Worm (Caenorhabditis elegans) whole organism, L2 larva: ENCODE results near the gene ZK688.10.

Experiments
- F13H6.1 ChIP-seq: sonication (generic microtip); optimal IDR thresholded peaks from 2 replicates; lab custom pipeline; 2016; ENCODE audit warnings: missing genetic modification characterization, missing compliant biosample characterization
- ama-1 ChIP-seq: fragments of 150-350 bp; optimal IDR thresholded peaks from 2 replicates; lab custom pipeline; 2018; ENCODE audit warnings: inconsistent platforms
- ceh-82 ChIP-seq: fragments of 150-350 bp; optimal IDR thresholded peaks from 2 replicates; lab custom pipeline; 2014; ENCODE audit warnings: missing biosample characterization, missing genetic modification characterization
- elt-3 ChIP-seq: sonication (generic microtip); optimal IDR thresholded peaks from 2 replicates; lab custom pipeline; 2017; ENCODE audit warnings: missing biosample characterization, missing genetic modification characterization
- gmeb-1 ChIP-seq: fragments of 150-350 bp; optimal IDR thresholded peaks from 2 replicates; lab custom pipeline; 2014; ENCODE audit warnings: missing biosample characterization, missing genetic modification characterization
- lin-39 ChIP-seq: fragments of 150-350 bp; optimal IDR thresholded peaks from 2 replicates; lab custom pipeline; 2014; ENCODE audit warnings: missing biosample characterization, missing genetic modification reagents, missing genetic modification characterization
- nhr-11 ChIP-seq: fragments of 150-350 bp; optimal IDR thresholded peaks from 2 replicates; lab custom pipeline; 2014; ENCODE audit warnings: missing biosample characterization, missing genetic modification characterization
- nhr-237 ChIP-seq: fragments of 150-350 bp; optimal IDR thresholded peaks from 2 replicates; lab custom pipeline; 2014; ENCODE audit warnings: missing biosample characterization, missing genetic modification characterization
- snpc-4 ChIP-seq: fragments of 150-350 bp; optimal IDR thresholded peaks from 2 replicates; lab custom pipeline; 2014; ENCODE audit warnings: missing biosample characterization, missing genetic modification characterization

DNA sequence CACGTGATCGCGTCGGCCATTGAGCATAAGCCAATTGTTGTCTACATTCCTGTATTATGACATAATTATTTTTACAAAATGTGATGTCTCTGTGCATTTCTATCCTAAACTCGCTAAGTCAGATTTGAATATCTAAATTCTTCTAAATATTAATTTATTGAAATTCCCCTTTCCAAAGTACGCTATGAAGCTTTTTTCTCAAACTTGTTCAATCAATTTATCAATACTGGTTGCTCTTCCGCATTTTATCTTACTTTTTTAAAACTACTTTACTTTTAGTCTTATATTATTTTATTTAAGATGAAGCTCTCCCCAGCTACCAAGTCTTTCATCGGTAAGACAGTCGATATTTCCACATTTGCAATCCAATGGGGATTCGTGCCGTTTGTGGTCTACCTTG lies 37.5 kb downstream of the ZK688.10 start, which contains the start of gene tomm-7:
- TF ChIP-seq elt-3 (tag; lab: Kevin White, UChicago) (no peak), ama-1 (lab: Kevin White, UChicago) (no peak), lin-39 (no peak), gmeb-1 (no peak), ceh-82 (no peak), nhr-237 (no peak), nhr-11 (tag; lab: Kevin White, UChicago) (no peak), F13H6.1 (tag; lab: Kevin White, UChicago) (no peak), snpc-4 (tag; lab: Kevin White, UChicago) (no peak)
